Worm (Caenorhabditis elegans) whole organism, young adult: Measurements from ENCODE around the gene puf-12.

Experiments
- F37B4.10 ChIP-seq: fragments of 200-800 bp; sonication (Bioruptor generic); IDR thresholded peaks from 2 replicates; pipeline ENCODE4 v1.3.6; 2022; ENCODE audit warnings: missing genetic modification characterization, missing compliant biosample characterization
- T26A5.8 ChIP-seq: sonication (generic microtip); optimal IDR thresholded peaks from 2 replicates; lab custom pipeline; 2016; ENCODE audit warnings: missing genetic modification characterization, missing compliant biosample characterization
- Y67H2A.10 ChIP-seq: fragments of 200-800 bp; sonication (Bioruptor generic); conservative IDR thresholded peaks from 2 replicates; pipeline ENCODE4 v1.3.6; 2022; ENCODE audit warnings: missing genetic modification reagents, missing genetic modification characterization, missing compliant biosample characterization
- ekl-4 ChIP-seq: fragments of 200-800 bp; sonication (Bioruptor generic); IDR thresholded peaks from 2 replicates; pipeline ENCODE4 v1.3.6; 2022; ENCODE audit warnings: missing genetic modification reagents, missing genetic modification characterization, missing compliant biosample characterization
- madf-10 ChIP-seq: sonication (generic microtip); optimal IDR thresholded peaks from 2 replicates; lab custom pipeline; 2016; ENCODE audit warnings: mild to moderate bottlenecking, missing genetic modification characterization, missing compliant biosample characterization
- nhr-80 ChIP-seq: sonication (generic microtip); optimal IDR thresholded peaks from 2 replicates; lab custom pipeline; 2016; ENCODE audit warnings: missing genetic modification characterization, missing compliant biosample characterization
- rpc-1 ChIP-seq, 2 experiments: fragments of 150-350 bp in 1 of 2; sonication (generic microtip) in 1 of 2; optimal IDR thresholded peaks; 2 replicates each; lab custom pipeline; 2014 to 2018; ENCODE audit warnings: missing biosample characterization in 1 of 2, missing genetic modification characterization in 1 of 2, missing genetic modification reagents in 1 of 2, missing genotype in 1 of 2
- sea-2 ChIP-seq: fragments of 200-800 bp; sonication (Bioruptor generic); IDR thresholded peaks from 2 replicates; pipeline ENCODE4 v1.3.6; 2022; ENCODE audit warnings: missing genetic modification characterization, missing compliant biosample characterization
- unc-62 ChIP-seq: fragments of 150-350 bp; optimal IDR thresholded peaks from 2 replicates; lab custom pipeline; 2014; ENCODE audit warnings: missing biosample characterization, missing genetic modification reagents, missing genetic modification characterization
- ztf-26 ChIP-seq: sonication (generic microtip); optimal IDR thresholded peaks from 2 replicates; lab custom pipeline; 2017; ENCODE audit warnings: missing genetic modification characterization, missing compliant biosample characterization
- ztf-3 ChIP-seq: fragments of 200-800 bp; sonication (Bioruptor generic); optimal IDR thresholded peaks from 2 replicates; lab custom pipeline; 2018; ENCODE audit warnings: mild to moderate bottlenecking, missing genetic modification characterization, missing compliant biosample characterization

DNA sequence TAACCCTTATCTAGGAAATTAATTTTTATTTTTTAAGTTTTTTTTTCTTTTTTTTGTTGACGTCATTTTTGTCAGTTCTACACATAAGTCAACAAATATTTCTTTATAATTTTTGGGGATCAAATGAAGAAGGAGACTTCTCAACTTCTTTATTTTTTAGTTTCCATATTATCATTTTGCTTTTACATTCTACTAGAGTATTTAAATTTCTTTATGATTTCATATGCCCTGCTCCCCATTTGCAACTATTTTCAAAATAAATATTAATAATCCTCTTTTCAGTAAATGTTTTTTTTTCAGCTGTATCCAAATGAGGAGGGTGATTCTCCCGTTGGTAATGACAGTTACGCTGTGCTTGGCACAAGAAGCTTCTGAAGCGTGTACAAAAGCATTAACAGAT, 37.2 kb downstream of the puf-12 start, which contains the start of gene phg-1:
- TF ChIP-seq F37B4.10 (GFP tag; lab: Robert Waterston, UW) (no peak), T26A5.8 (tag; lab: Kevin White, UChicago) (no peak), ztf-3 (GFP tag; lab: Kevin White, UChicago) (no peak), ztf-26 (tag; lab: Kevin White, UChicago) (no peak), nhr-80 (tag; lab: Kevin White, UChicago) (no peak), Y67H2A.10 (GFP tag; lab: Robert Waterston, UW) (no peak), sea-2 (no peak), madf-10 (no peak), ekl-4 (no peak), unc-62 (no peak), rpc-1 (optimal IDR thresholded peaks at IDR 0.05; lab: Kevin White, UChicago) (no peak), rpc-1 (tag; optimal IDR thresholded peaks at IDR 0.05; lab: Kevin White, UChicago) (no peak)
